Worm (Caenorhabditis elegans) whole organism, L4 larva: Measurements from ENCODE around the gene mltn-13.

Experiments used
- T20F7.1 ChIP-seq: fragments of 200-800 bp; sonication (Bioruptor generic); optimal IDR thresholded peaks from 2 replicates; lab custom pipeline; 2018; ENCODE audit warnings: mild to moderate bottlenecking, missing genetic modification characterization, missing compliant biosample characterization
- T26A8.4 ChIP-seq: fragments of 200-800 bp; sonication (Bioruptor generic); IDR thresholded peaks from 2 replicates; pipeline ENCODE4 v1.3.6; 2022; ENCODE audit warnings: missing genetic modification characterization, missing compliant biosample characterization
- ZK546.5 ChIP-seq, 2 experiments: sonication (generic microtip); optimal IDR thresholded peaks; 2 replicates each; lab custom pipeline; 2017; ENCODE audit warnings: missing biosample characterization in 2 of 2, missing genetic modification characterization in 2 of 2
- aha-1 ChIP-seq: fragments of 150-350 bp; peaks from one replicate; lab custom pipeline; 2014; ENCODE audit warnings: missing biosample characterization, missing genetic modification characterization
- aly-2 ChIP-seq: sonication (generic microtip); optimal IDR thresholded peaks from 2 replicates; lab custom pipeline; 2018; ENCODE audit warnings: missing biosample characterization, missing genetic modification characterization
- ceh-20 ChIP-seq: fragments of 200-800 bp; sonication (Bioruptor generic); IDR thresholded peaks from 2 replicates; pipeline ENCODE4 v1.3.6; 2022; ENCODE audit warnings: missing genetic modification reagents, missing genetic modification characterization, missing compliant biosample characterization
- ceh-28 ChIP-seq: fragments of 150-350 bp; optimal IDR thresholded peaks from 2 replicates; lab custom pipeline; 2014; ENCODE audit warnings: missing biosample characterization, missing genetic modification reagents, missing genetic modification characterization
- ceh-32 ChIP-seq: sonication (generic microtip); optimal IDR thresholded peaks from 2 replicates; lab custom pipeline; 2016; ENCODE audit warnings: mild to moderate bottlenecking, missing genetic modification characterization, missing compliant biosample characterization; ENCODE audit not compliant: poor library complexity
- cey-2 ChIP-seq: sonication (generic microtip); optimal IDR thresholded peaks from 3 replicates; lab custom pipeline; 2017; ENCODE audit warnings: missing genetic modification characterization, mild to moderate bottlenecking, missing compliant biosample characterization, antibody characterized with exemption, borderline replicate concordance; ENCODE audit not compliant: insufficient read depth
- daf-12 ChIP-seq: fragments of 150-350 bp; optimal IDR thresholded peaks from 2 replicates; lab custom pipeline; 2014; ENCODE audit warnings: missing biosample characterization, missing genetic modification reagents, missing genetic modification characterization
- daf-16 ChIP-seq, 3 experiments: sonication (generic microtip); optimal IDR thresholded peaks; 2 replicates each; lab custom pipeline; 2016 to 2017; ENCODE audit warnings: missing genetic modification characterization in 3 of 3, missing genetic modification reagents in 3 of 3, mild to moderate bottlenecking in 2 of 3, missing compliant biosample characterization in 2 of 3, missing biosample characterization in 1 of 3, moderate library complexity in 1 of 3
- daf-8 ChIP-seq: fragments of 200-800 bp; sonication (Bioruptor generic); IDR thresholded peaks from 2 replicates; pipeline ENCODE4 v1.3.6; 2022; ENCODE audit warnings: missing genetic modification characterization, missing compliant biosample characterization
- dmd-6 ChIP-seq: fragments of 200-800 bp; sonication (Bioruptor generic); IDR thresholded peaks from 2 replicates; pipeline ENCODE4 v1.3.6; 2022; ENCODE audit warnings: missing genetic modification reagents, missing genetic modification characterization, missing compliant biosample characterization
- dve-1 ChIP-seq: sonication (generic microtip); optimal IDR thresholded peaks from 2 replicates; lab custom pipeline; 2017; ENCODE audit warnings: antibody characterized with exemption, mild to moderate bottlenecking, missing genetic modification characterization, missing compliant biosample characterization; ENCODE audit not compliant: insufficient read depth
- hlh-11 ChIP-seq: fragments of 200-800 bp; sonication (Bioruptor generic); optimal IDR thresholded peaks from 2 replicates; lab custom pipeline; 2018; ENCODE audit warnings: mild to moderate bottlenecking, missing genetic modification characterization, missing compliant biosample characterization
- hlh-30 ChIP-seq: sonication (generic microtip); optimal IDR thresholded peaks from 2 replicates; lab custom pipeline; 2017; ENCODE audit warnings: antibody characterized with exemption, mild to moderate bottlenecking, missing genetic modification characterization, missing compliant biosample characterization; ENCODE audit not compliant: insufficient read depth
- jun-1 ChIP-seq: fragments of 150-350 bp; optimal IDR thresholded peaks from 2 replicates; lab custom pipeline; 2014; ENCODE audit warnings: missing biosample characterization, missing genetic modification reagents, missing genetic modification characterization
- lin-15B ChIP-seq: fragments of 150-350 bp; sonication (generic microtip); optimal IDR thresholded peaks from 3 replicates; lab custom pipeline; 2014; ENCODE audit warnings: missing biosample characterization, missing genetic modification characterization
- lin-38 ChIP-seq: fragments of 200-800 bp; sonication (Bioruptor generic); IDR thresholded peaks from 2 replicates; pipeline ENCODE4 v1.3.6; 2022; ENCODE audit warnings: missing genetic modification reagents, missing genetic modification characterization, missing compliant biosample characterization
- lir-3 ChIP-seq: sonication (generic microtip); optimal IDR thresholded peaks from 2 replicates; lab custom pipeline; 2016; ENCODE audit warnings: mild to moderate bottlenecking, missing genetic modification characterization, missing compliant biosample characterization
- madf-9 ChIP-seq: fragments of 200-800 bp; sonication (Bioruptor generic); conservative IDR thresholded peaks from 2 replicates; pipeline ENCODE4 v1.3.6; 2022; ENCODE audit warnings: missing genetic modification reagents, missing genetic modification characterization, missing compliant biosample characterization
- mdt-29 ChIP-seq: fragments of 200-800 bp; sonication (Bioruptor generic); IDR thresholded peaks from 2 replicates; pipeline ENCODE4 v1.3.6; 2022; ENCODE audit warnings: missing genetic modification reagents, missing genetic modification characterization, missing compliant biosample characterization
- mxl-3 ChIP-seq: fragments of 200-800 bp; sonication (Bioruptor generic); optimal IDR thresholded peaks from 2 replicates; lab custom pipeline; 2018; ENCODE audit warnings: mild to moderate bottlenecking, missing genetic modification characterization, missing compliant biosample characterization
- nhr-10 ChIP-seq: fragments of 150-350 bp; optimal IDR thresholded peaks from 2 replicates; lab custom pipeline; 2014; ENCODE audit warnings: missing biosample characterization, missing genetic modification characterization
- nhr-11 ChIP-seq: fragments of 150-350 bp; optimal IDR thresholded peaks from 2 replicates; lab custom pipeline; 2014; ENCODE audit warnings: missing biosample characterization, missing genetic modification characterization
- nhr-237 ChIP-seq: sonication (generic microtip); optimal IDR thresholded peaks from 2 replicates; lab custom pipeline; 2017; ENCODE audit warnings: missing biosample characterization, missing genetic modification characterization
- nhr-28 ChIP-seq: fragments of 150-350 bp; optimal IDR thresholded peaks from 2 replicates; lab custom pipeline; 2014; ENCODE audit warnings: missing biosample characterization, missing genetic modification characterization
- nhr-48 ChIP-seq: sonication (generic microtip); optimal IDR thresholded peaks from 2 replicates; lab custom pipeline; 2016; ENCODE audit warnings: mild to moderate bottlenecking, missing genetic modification characterization, missing compliant biosample characterization
- nhr-6 ChIP-seq: fragments of 150-350 bp; optimal IDR thresholded peaks from 2 replicates; lab custom pipeline; 2014; ENCODE audit warnings: missing biosample characterization, missing genetic modification characterization
- nhr-76 ChIP-seq: fragments of 150-350 bp; optimal IDR thresholded peaks from 2 replicates; lab custom pipeline; 2014; ENCODE audit warnings: missing biosample characterization, missing genetic modification characterization
- nhr-77 ChIP-seq: fragments of 150-350 bp; optimal IDR thresholded peaks from 2 replicates; lab custom pipeline; 2014; ENCODE audit warnings: missing biosample characterization, missing genetic modification characterization
- pha-4 ChIP-seq, 2 experiments: fragments of 150-350 bp in 1 of 2; fragments of 200-800 bp in 1 of 2; sonication (Bioruptor generic) in 1 of 2; IDR thresholded peaks in 1 of 2; optimal IDR thresholded peaks in 1 of 2; 2 replicates each; pipeline versions ENCODE4 v1.3.6 to Lab custom; 2014 to 2022; ENCODE audit warnings: missing genetic modification characterization in 2 of 2, missing genetic modification reagents in 2 of 2, missing biosample characterization in 1 of 2, missing compliant biosample characterization in 1 of 2
- pqm-1 ChIP-seq: sonication (generic microtip); optimal IDR thresholded peaks from 2 replicates; lab custom pipeline; 2017; ENCODE audit warnings: missing biosample characterization, missing genetic modification characterization
- saeg-2 ChIP-seq: fragments of 200-800 bp; sonication (Bioruptor generic); IDR thresholded peaks from 2 replicates; pipeline ENCODE4 v1.3.6; 2022; ENCODE audit warnings: missing genetic modification reagents, missing genetic modification characterization, missing compliant biosample characterization
- sdz-12 ChIP-seq: fragments of 200-800 bp; sonication (Bioruptor generic); optimal IDR thresholded peaks from 2 replicates; lab custom pipeline; 2018; ENCODE audit warnings: mild to moderate bottlenecking, missing genetic modification characterization, missing compliant biosample characterization
- set-16 ChIP-seq: fragments of 200-800 bp; sonication (Bioruptor generic); IDR thresholded peaks from 2 replicates; pipeline ENCODE4 v1.3.6; 2022; ENCODE audit warnings: missing genetic modification reagents, missing genetic modification characterization, missing compliant biosample characterization
- skn-1 ChIP-seq: fragments of 150-350 bp; optimal IDR thresholded peaks from 2 replicates; lab custom pipeline; 2014; ENCODE audit warnings: missing biosample characterization, missing genetic modification characterization
- spr-1 ChIP-seq: sonication (generic microtip); optimal IDR thresholded peaks from 2 replicates; lab custom pipeline; 2016; ENCODE audit warnings: mild to moderate bottlenecking, missing genetic modification characterization, missing compliant biosample characterization
- tag-97 ChIP-seq: fragments of 200-800 bp; sonication (Bioruptor generic); IDR thresholded peaks from 2 replicates; pipeline ENCODE4 v1.3.6; 2022; ENCODE audit warnings: missing genetic modification characterization, missing compliant biosample characterization
- tra-1 ChIP-seq: fragments of 200-800 bp; sonication (Bioruptor generic); IDR thresholded peaks from 2 replicates; pipeline ENCODE4 v1.3.6; 2022; ENCODE audit warnings: missing genetic modification reagents, missing genetic modification characterization, missing compliant biosample characterization
- unc-130 ChIP-seq: sonication (generic microtip); optimal IDR thresholded peaks from 2 replicates; lab custom pipeline; 2016; ENCODE audit warnings: missing genetic modification reagents, missing genetic modification characterization, missing compliant biosample characterization
- unc-39 ChIP-seq: sonication (generic microtip); optimal IDR thresholded peaks from 2 replicates; lab custom pipeline; 2017; ENCODE audit warnings: missing biosample characterization, missing genetic modification characterization
- vab-7 ChIP-seq: fragments of 200-800 bp; sonication (Bioruptor generic); IDR thresholded peaks from 2 replicates; pipeline ENCODE4 v1.3.6; 2022; ENCODE audit warnings: missing genetic modification reagents, missing genetic modification characterization, missing compliant biosample characterization
- zfp-2 ChIP-seq: sonication (generic microtip); optimal IDR thresholded peaks from 2 replicates; lab custom pipeline; 2016; ENCODE audit warnings: mild to moderate bottlenecking, missing genetic modification characterization, missing compliant biosample characterization
- zip-11 ChIP-seq: fragments of 200-800 bp; sonication (Bioruptor generic); IDR thresholded peaks from 2 replicates; pipeline ENCODE4 v1.3.6; 2022; ENCODE audit warnings: missing genetic modification characterization, missing compliant biosample characterization
- ztf-11 ChIP-seq: fragments of 150-350 bp; optimal IDR thresholded peaks from 2 replicates; lab custom pipeline; 2014; ENCODE audit warnings: missing biosample characterization, missing genetic modification characterization

Gene mltn-13

ce11 chrX:4479960-4480359 lies 31.8 kb upstream of the mltn-13 start:
- peak; percentile 46 for TF ChIP-seq hlh-30 (tag; lab: Kevin White, UChicago)
- TF ChIP-seq lir-3 (tag; lab: Kevin White, UChicago): no peak
- no peak for TF ChIP-seq nhr-48 (tag; lab: Kevin White, UChicago)
- TF ChIP-seq nhr-10 (tag; lab: Kevin White, UChicago): no peak
- no peak for TF ChIP-seq lin-15B
- TF ChIP-seq sdz-12 (GFP tag; lab: Kevin White, UChicago): no peak
- no peak for TF ChIP-seq daf-12 (tag; lab: Kevin White, UChicago)
- TF ChIP-seq T26A8.4 (GFP tag; lab: Robert Waterston, UW): no peak
- no peak for TF ChIP-seq tag-97
- no peak for TF ChIP-seq mdt-29 (GFP tag; lab: Robert Waterston, UW)
- TF ChIP-seq aha-1 (tag; lab: Kevin White, UChicago): peak; percentile 90
- no peak for TF ChIP-seq ceh-32
- TF ChIP-seq cey-2: no peak
- TF ChIP-seq aly-2 (tag; lab: Kevin White, UChicago): no peak
- TF ChIP-seq skn-1 (tag; lab: Kevin White, UChicago): no peak
- no peak for TF ChIP-seq set-16 (GFP tag; lab: Robert Waterston, UW)
- no peak for TF ChIP-seq ztf-11 (tag; lab: Kevin White, UChicago)
- TF ChIP-seq hlh-11 (tag; lab: Kevin White, UChicago): peak; percentile 44
- TF ChIP-seq nhr-28 (tag; lab: Kevin White, UChicago): peak; percentile 15
- TF ChIP-seq ZK546.5 (tag; optimal IDR thresholded peaks at IDR 0.05; lab: Kevin White, UChicago): no peak
- TF ChIP-seq ceh-28: no peak
- no peak for TF ChIP-seq dve-1 (tag; lab: Kevin White, UChicago)
- no peak for TF ChIP-seq nhr-76 (tag; lab: Kevin White, UChicago)
- no peak for TF ChIP-seq T20F7.1 (GFP tag; lab: Kevin White, UChicago)
- no peak for TF ChIP-seq nhr-6 (tag; lab: Kevin White, UChicago)
- TF ChIP-seq, all 104 proteins: peak for 4

- TF ChIP-seq pqm-1 (tag; lab: Kevin White, UChicago): peak; percentile 83
- peak; percentile 22 for TF ChIP-seq nhr-77 (tag; lab: Kevin White, UChicago)
- TF ChIP-seq dmd-6 (GFP tag; lab: Robert Waterston, UW): peak; percentile 60
- peak; percentile 33 for TF ChIP-seq hlh-11 (tag; lab: Kevin White, UChicago)
- no peak for TF ChIP-seq zfp-2
- TF ChIP-seq nhr-6 (tag; lab: Kevin White, UChicago): no peak
- peak; percentile 45 for TF ChIP-seq dve-1 (tag; lab: Kevin White, UChicago)
- TF ChIP-seq mxl-3 (GFP tag; lab: Kevin White, UChicago): peak; percentile 30
- TF ChIP-seq nhr-28 (tag; lab: Kevin White, UChicago): peak; percentile 41
- TF ChIP-seq daf-16 (GFP tag; optimal IDR thresholded peaks at IDR 0.05; lab: Kevin White, UChicago): no peak
- peak; percentile 38 for TF ChIP-seq daf-16 (tag; optimal IDR thresholded peaks at IDR 0.05; lab: Kevin White, UChicago)
These were observed 30.3 kb upstream of the mltn-13 start for ce11 chrX:4478503-4478902.

- no peak for TF ChIP-seq vab-7
- TF ChIP-seq unc-130 (GFP tag; lab: Kevin White, UChicago): no peak
- no peak for TF ChIP-seq jun-1 (tag; lab: Kevin White, UChicago)
- TF ChIP-seq dve-1 (tag; lab: Kevin White, UChicago): peak; percentile 91
- TF ChIP-seq pha-4 (GFP tag; IDR thresholded peaks at IDR 0.05; lab: Robert Waterston, UW): no peak
- TF ChIP-seq pha-4 (tag; optimal IDR thresholded peaks at IDR 0.05; lab: Kevin White, UChicago): peak; percentile 96
- no peak for TF ChIP-seq unc-39 (tag; lab: Kevin White, UChicago)
- TF ChIP-seq nhr-237 (tag; lab: Kevin White, UChicago): no peak
- no peak for TF ChIP-seq daf-12 (tag; lab: Kevin White, UChicago)
- TF ChIP-seq nhr-10 (tag; lab: Kevin White, UChicago): no peak
- 0 out of 2 replicates have a peak, but pooled peaks have one; percentile 39 for TF ChIP-seq ceh-20
- no peak for TF ChIP-seq nhr-76 (tag; lab: Kevin White, UChicago)
- TF ChIP-seq madf-9: 0 out of 2 replicates have a peak, but pooled peaks have one; percentile 27
- TF ChIP-seq daf-8 (GFP tag; lab: Robert Waterston, UW): no peak
- no peak for TF ChIP-seq lin-15B
- TF ChIP-seq lin-38: peak; percentile 76
- TF ChIP-seq zip-11 (GFP tag; lab: Robert Waterston, UW): no peak
- peak; percentile 91 for TF ChIP-seq nhr-11
- TF ChIP-seq tra-1 (GFP tag; lab: Robert Waterston, UW): peak; percentile 34; the same call in 1 of the 2 replicates
- no peak for TF ChIP-seq spr-1 (tag; lab: Kevin White, UChicago)
- peak; percentile 88 for TF ChIP-seq hlh-11 (tag; lab: Kevin White, UChicago)
- no peak for TF ChIP-seq saeg-2 (GFP tag; lab: Robert Waterston, UW)
These were observed 21.2 kb upstream of the mltn-13 start, which contains the start of gene asb-2 for ce11 chrX:4469297-4469816. Gene asb-2 (plus strand): TSS chrX:4469766.
